Worm (Caenorhabditis elegans): Measurements from ENCODE around the gene cec-4.
"Not testable (repeated sequence)": the region's sequence is repeated elsewhere in the genome, so short reads cannot be mapped to it uniquely, and the experiment has no call there.

DNA sequence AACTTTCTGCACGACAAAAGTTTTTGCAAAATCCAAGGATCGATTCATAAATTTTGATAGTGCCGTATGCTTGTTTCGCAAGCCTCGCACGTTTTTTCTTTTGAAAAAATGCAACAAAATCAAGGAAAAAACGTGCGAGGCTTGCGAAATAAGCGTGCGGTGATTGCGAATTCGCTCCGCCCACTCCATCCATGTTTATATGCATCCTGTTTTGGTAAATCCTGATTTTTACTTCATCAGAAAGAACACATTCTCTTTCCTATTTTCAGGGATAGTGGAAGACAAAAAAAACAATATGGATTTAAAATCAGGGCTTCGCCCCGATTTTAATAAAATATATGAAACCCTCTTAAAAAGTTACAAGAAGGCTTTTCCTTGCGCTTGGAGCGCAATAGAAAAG, 11.7 kb upstream of the cec-4 start, which contains the start of gene F32E10.9:
- TF ChIP-seq lin-54 (GFP tag; optimal IDR thresholded peaks at IDR 0.05); B0336.3 (GFP tag; IDR thresholded peaks at IDR 0.05); ztf-18 (tag; optimal IDR thresholded peaks at IDR 0.05); sptf-2 (GFP tag; optimal IDR thresholded peaks at IDR 0.05); him-1 (tag; optimal IDR thresholded peaks at IDR 0.05); F22D6.2 (tag; optimal IDR thresholded peaks at IDR 0.05); ceh-79 (tag; optimal IDR thresholded peaks at IDR 0.05); cebp-1 (GFP tag; IDR thresholded peaks at IDR 0.05); cebp-1 (tag; optimal IDR thresholded peaks at IDR 0.05); ceh-100 (GFP tag; IDR thresholded peaks at IDR 0.05); egl-44 (GFP tag; IDR thresholded peaks at IDR 0.05); madf-3 (GFP tag; IDR thresholded peaks at IDR 0.05); ceh-27 (GFP tag; optimal IDR thresholded peaks at IDR 0.05); ets-4 (GFP tag; optimal IDR thresholded peaks at IDR 0.05): not testable (repeated sequence)
